Fruit fly (Drosophila melanogaster) whole organism, embryonic: ENCODE measurements around the gene ich.

ENCODE experiments used
- Asciz ChIP-seq: fragments of 200-800 bp; sonication (Bioruptor generic); optimal IDR thresholded peaks from 2 replicates; lab custom pipeline; 2017; ENCODE audit warnings: missing biosample characterization, mild to moderate bottlenecking, missing genetic modification characterization, missing genetic modification reagents
- CG11504 ChIP-seq: fragments of 200-800 bp; sonication (Bioruptor generic); optimal IDR thresholded peaks from 3 replicates; lab custom pipeline; 2019; ENCODE audit warnings: missing biosample characterization, mild to moderate bottlenecking, missing genetic modification characterization, moderate library complexity
- CG11560 ChIP-seq: fragments of 200-800 bp; sonication (Bioruptor generic); IDR thresholded peaks from 3 replicates; pipeline ENCODE4 v1.3.6; 2022; ENCODE audit warnings: missing biosample characterization, missing genetic modification characterization
- CG11695 ChIP-seq: fragments of 200-800 bp; sonication (Bioruptor generic); IDR thresholded peaks from 3 replicates; pipeline ENCODE4 v1.3.6; 2022; ENCODE audit warnings: missing biosample characterization, missing genetic modification characterization
- CG12155 ChIP-seq: fragments of 200-800 bp; sonication (Bioruptor generic); optimal IDR thresholded peaks from 3 replicates; lab custom pipeline; 2016; ENCODE audit warnings: missing biosample characterization, missing genetic modification characterization
- CG12299 ChIP-seq: fragments of 200-800 bp; sonication (Bioruptor generic); optimal IDR thresholded peaks from 2 replicates; lab custom pipeline; 2018; ENCODE audit warnings: missing biosample characterization, mild to moderate bottlenecking, missing genetic modification characterization
- CG12391 ChIP-seq: fragments of 200-800 bp; sonication (Bioruptor generic); optimal IDR thresholded peaks from 3 replicates; lab custom pipeline; 2018; ENCODE audit warnings: missing biosample characterization, mild to moderate bottlenecking, missing genetic modification characterization, moderate library complexity
- CG15073 ChIP-seq: fragments of 200-800 bp; sonication (Bioruptor generic); optimal IDR thresholded peaks from 2 replicates; lab custom pipeline; 2016; ENCODE audit warnings: missing biosample characterization, missing genetic modification characterization
- CG15514 ChIP-seq: fragments of 200-800 bp; sonication (Bioruptor generic); optimal IDR thresholded peaks from 3 replicates; lab custom pipeline; 2017; ENCODE audit warnings: missing biosample characterization, missing genetic modification characterization, mild to moderate bottlenecking, moderate library complexity, missing genetic modification reagents
- CG18262 ChIP-seq: fragments of 200-800 bp; optimal IDR thresholded peaks from 3 replicates; lab custom pipeline; 2019; ENCODE audit warnings: missing biosample characterization, mild to moderate bottlenecking, missing genetic modification characterization, moderate library complexity
- CG3065 ChIP-seq: fragments of 200-800 bp; sonication (Bioruptor generic); optimal IDR thresholded peaks from 2 replicates; lab custom pipeline; 2016; ENCODE audit warnings: missing biosample characterization, missing genetic modification characterization
- CG3163 ChIP-seq: fragments of 200-800 bp; sonication (Bioruptor generic); optimal IDR thresholded peaks from 3 replicates; lab custom pipeline; 2016; ENCODE audit warnings: missing biosample characterization, missing genetic modification characterization
- CG32532 ChIP-seq: fragments of 200-800 bp; sonication (Bioruptor generic); IDR thresholded peaks from 2 replicates; pipeline ENCODE4 v1.3.6; 2022; ENCODE audit warnings: missing biosample characterization, missing genetic modification characterization
- CG3726 ChIP-seq: fragments of 200-800 bp; sonication (Bioruptor generic); IDR thresholded peaks from 3 replicates; pipeline ENCODE4, ENCODE4 v1.3.6; 2022; ENCODE audit warnings: missing biosample characterization, missing genetic modification characterization
- CG3847 ChIP-seq: fragments of 200-800 bp; sonication (Bioruptor generic); IDR thresholded peaks from 2 replicates; pipeline ENCODE4 v1.3.6; 2022; ENCODE audit warnings: missing biosample characterization, missing genetic modification characterization
- CG42726 ChIP-seq: fragments of 200-800 bp; sonication (Bioruptor generic); IDR thresholded peaks from 2 replicates; pipeline ENCODE4 v1.3.6; 2022; ENCODE audit warnings: missing biosample characterization, missing genetic modification characterization; ENCODE audit not compliant: partially characterized antibody
- CG4360 ChIP-seq: fragments of 200-800 bp; sonication (Bioruptor generic); IDR thresholded peaks from 2 replicates; pipeline ENCODE4 v1.3.6; 2022; ENCODE audit warnings: missing biosample characterization, missing genetic modification characterization
- CG7271 ChIP-seq: fragments of 200-800 bp; sonication (Bioruptor generic); optimal IDR thresholded peaks from 2 replicates; lab custom pipeline; 2018; ENCODE audit warnings: missing biosample characterization, mild to moderate bottlenecking, missing genetic modification characterization, moderate library complexity
- CG8944 ChIP-seq: fragments of 200-800 bp; sonication (Bioruptor generic); optimal IDR thresholded peaks from 3 replicates; lab custom pipeline; 2016; ENCODE audit warnings: missing biosample characterization, missing genetic modification characterization
- CoRest ChIP-seq: fragments of 200-800 bp; sonication (Bioruptor generic); optimal IDR thresholded peaks from 3 replicates; lab custom pipeline; 2018; ENCODE audit warnings: missing biosample characterization, mild to moderate bottlenecking, missing genetic modification characterization, moderate library complexity
- ERR ChIP-seq: fragments of 200-800 bp; sonication (Bioruptor generic); optimal IDR thresholded peaks from 2 replicates; lab custom pipeline; 2016; ENCODE audit warnings: missing biosample characterization, missing genetic modification characterization
- H2.0 ChIP-seq: fragments of 200-800 bp; sonication (Bioruptor generic); IDR thresholded peaks from 2 replicates; pipeline ENCODE4 v1.3.6; 2022; ENCODE audit warnings: missing biosample characterization, missing genetic modification characterization
- Hr3 ChIP-seq: fragments of 200-800 bp; sonication (Bioruptor generic); optimal IDR thresholded peaks from 3 replicates; lab custom pipeline; 2016; ENCODE audit warnings: missing biosample characterization, missing genetic modification characterization
- Max ChIP-seq: fragments of 200-800 bp; sonication (Bioruptor generic); optimal IDR thresholded peaks from 2 replicates; lab custom pipeline; 2016; ENCODE audit warnings: missing biosample characterization, mild to moderate bottlenecking, missing genetic modification characterization
- Ptx1 ChIP-seq: fragments of 200-800 bp; sonication (Bioruptor generic); IDR thresholded peaks from 2 replicates; pipeline ENCODE4 v1.3.6; 2022; ENCODE audit warnings: missing biosample characterization, missing genetic modification characterization
- aop ChIP-seq: fragments of 200-800 bp; sonication (Bioruptor generic); IDR thresholded peaks from 2 replicates; pipeline ENCODE4 v1.3.6; 2022; ENCODE audit warnings: missing biosample characterization, missing genetic modification characterization
- az2 ChIP-seq: fragments of 200-800 bp; sonication (Bioruptor generic); optimal IDR thresholded peaks from 3 replicates; lab custom pipeline; 2016; ENCODE audit warnings: missing biosample characterization, missing genetic modification characterization
- cato ChIP-seq: fragments of 200-800 bp; sonication (Bioruptor generic); optimal IDR thresholded peaks from 2 replicates; lab custom pipeline; 2016; ENCODE audit warnings: missing biosample characterization, missing genetic modification characterization, borderline replicate concordance
- chif ChIP-seq, 2 experiments: fragments of 200-800 bp; sonication (Bioruptor generic); optimal IDR thresholded peaks; 3 replicates each; lab custom pipeline; 2016; ENCODE audit warnings: missing biosample characterization in 2 of 2, missing genetic modification characterization in 2 of 2
- ci ChIP-seq: fragments of 200-800 bp; sonication (Bioruptor generic); IDR thresholded peaks from 3 replicates; pipeline ENCODE4 v1.3.6; 2022; ENCODE audit warnings: missing biosample characterization, missing genetic modification characterization
- corto ChIP-seq: fragments of 200-800 bp; sonication (Bioruptor generic); optimal IDR thresholded peaks from 2 replicates; lab custom pipeline; 2016; ENCODE audit warnings: missing biosample characterization, mild to moderate bottlenecking, missing genetic modification characterization, moderate library complexity
- dan ChIP-seq: fragments of 200-800 bp; sonication (Bioruptor generic); IDR thresholded peaks from 2 replicates; pipeline ENCODE4 v1.3.6; 2022; ENCODE audit warnings: missing biosample characterization, missing genetic modification characterization
- exex ChIP-seq: fragments of 200-800 bp; sonication (Bioruptor generic); optimal IDR thresholded peaks from 4 replicates; lab custom pipeline; 2018; ENCODE audit warnings: missing biosample characterization, mild to moderate bottlenecking, missing genetic modification characterization, moderate library complexity
- gem ChIP-seq: fragments of 200-800 bp; sonication (Bioruptor generic); optimal IDR thresholded peaks from 2 replicates; lab custom pipeline; 2019; ENCODE audit warnings: missing biosample characterization, mild to moderate bottlenecking, missing genetic modification characterization, moderate library complexity
- gsb ChIP-seq: fragments of 200-800 bp; sonication (Bioruptor generic); IDR thresholded peaks from 2 replicates; pipeline ENCODE4 v1.3.6; 2022; ENCODE audit warnings: missing biosample characterization, missing genetic modification characterization
- hkb ChIP-seq, 2 experiments: fragments of 200-800 bp in 1 of 2; fragments of >200 bp in 1 of 2; sonication (Bioruptor generic) in 1 of 2; IDR thresholded peaks in 1 of 2; optimal IDR thresholded peaks in 1 of 2; 2 replicates each; pipeline versions ENCODE4 v1.3.6 to Lab custom; 2017 to 2022; ENCODE audit warnings: missing biosample characterization in 1 of 2, missing genetic modification characterization in 1 of 2
- jigr1 ChIP-seq: fragments of 200-800 bp; sonication (Bioruptor generic); IDR thresholded peaks from 3 replicates; pipeline ENCODE4 v1.3.6; 2022; ENCODE audit warnings: missing biosample characterization, missing genetic modification characterization
- knrl ChIP-seq: fragments of 200-800 bp; sonication (Bioruptor generic); IDR thresholded peaks from 3 replicates; pipeline ENCODE4 v1.3.6; 2022; ENCODE audit warnings: missing biosample characterization, missing genetic modification characterization; ENCODE audit not compliant: partially characterized antibody
- lbe ChIP-seq: fragments of 200-800 bp; sonication (Bioruptor generic); optimal IDR thresholded peaks from 2 replicates; lab custom pipeline; 2016; ENCODE audit warnings: missing biosample characterization, mild to moderate bottlenecking, missing genetic modification characterization
- lola ChIP-seq, 3 experiments: fragments of >200 bp in 2 of 3; fragments of 200-800 bp in 1 of 3; sonication (Bioruptor generic) in 1 of 3; optimal IDR thresholded peaks; 2 replicates each; lab custom pipeline; 2017 to 2019; ENCODE audit warnings: missing biosample characterization in 3 of 3, missing genetic modification characterization in 3 of 3, mild to moderate bottlenecking in 1 of 3, moderate library complexity in 1 of 3
- mld ChIP-seq: fragments of 200-800 bp; sonication (Bioruptor generic); IDR thresholded peaks from 3 replicates; pipeline ENCODE4 v1.3.6; 2022; ENCODE audit warnings: missing biosample characterization, missing genetic modification characterization; ENCODE audit not compliant: partially characterized antibody
- p53 ChIP-seq: fragments of 200-800 bp; sonication (Bioruptor generic); optimal IDR thresholded peaks from 2 replicates; lab custom pipeline; 2016; ENCODE audit warnings: missing biosample characterization, missing genetic modification characterization
- ro ChIP-seq: fragments of 200-800 bp; sonication (Bioruptor generic); IDR thresholded peaks from 2 replicates; pipeline ENCODE4 v1.3.6; 2022; ENCODE audit warnings: missing biosample characterization, missing genetic modification characterization
- salm ChIP-seq: fragments of 200-800 bp; sonication (Bioruptor generic); optimal IDR thresholded peaks from 2 replicates; lab custom pipeline; 2018; ENCODE audit warnings: missing biosample characterization, mild to moderate bottlenecking, missing genetic modification characterization
- slbo ChIP-seq: fragments of 200-800 bp; sonication (Bioruptor generic); IDR thresholded peaks from 2 replicates; pipeline ENCODE4 v1.3.6; 2022; ENCODE audit warnings: missing biosample characterization, missing genetic modification characterization
- tup ChIP-seq: fragments of 200-800 bp; sonication (Bioruptor generic); optimal IDR thresholded peaks from 2 replicates; lab custom pipeline; 2016; ENCODE audit warnings: missing biosample characterization, mild to moderate bottlenecking, missing genetic modification characterization, moderate library complexity
- tx ChIP-seq: fragments of 200-800 bp; sonication (Bioruptor generic); optimal IDR thresholded peaks from 2 replicates; lab custom pipeline; 2016; ENCODE audit warnings: missing biosample characterization, missing genetic modification characterization
- vvl ChIP-seq: fragments of 200-800 bp; sonication (Bioruptor generic); IDR thresholded peaks from 2 replicates; pipeline ENCODE4 v1.3.6; 2022; ENCODE audit warnings: missing biosample characterization, missing genetic modification characterization
- zen ChIP-seq: fragments of 200-800 bp; sonication (Bioruptor generic); optimal IDR thresholded peaks from 3 replicates; lab custom pipeline; 2018; ENCODE audit warnings: missing biosample characterization, mild to moderate bottlenecking, missing genetic modification characterization, moderate library complexity
- zfh1 ChIP-seq: fragments of 200-800 bp; sonication (Bioruptor generic); IDR thresholded peaks from 3 replicates; pipeline ENCODE4 v1.3.6; 2022; ENCODE audit warnings: missing biosample characterization, missing genetic modification characterization

Gene ich

DNA sequence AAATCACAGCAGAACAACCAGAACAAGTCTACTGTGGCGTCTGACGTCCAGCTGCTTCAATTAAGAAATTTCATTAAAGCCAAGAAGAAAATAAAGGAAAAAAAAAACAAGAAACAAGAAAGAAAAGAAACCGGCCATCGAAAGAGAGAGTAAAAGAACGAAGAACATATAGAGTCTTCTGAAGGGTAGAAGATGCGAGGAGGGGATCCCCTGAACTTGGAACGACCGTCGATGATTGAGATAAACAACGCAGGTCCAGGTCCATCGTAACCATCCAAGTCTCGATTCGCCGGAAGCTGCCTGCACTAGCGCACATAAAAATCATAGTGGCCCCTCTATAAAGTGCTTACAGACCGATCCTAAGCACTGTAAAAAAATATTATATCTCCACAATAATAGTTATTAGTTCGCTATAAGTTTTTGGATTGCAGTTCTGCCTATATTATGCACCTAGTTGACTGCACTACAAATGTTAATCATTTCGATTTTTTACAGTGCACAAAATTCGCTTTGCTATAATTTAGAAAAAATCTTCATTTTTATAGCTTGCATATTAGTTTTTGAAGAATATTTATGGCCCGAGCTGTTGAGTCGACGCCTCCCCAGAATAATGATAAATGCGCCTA, 40.1 kb downstream of the ich start:
- TF ChIP-seq CG12299 (no peak), CG32532 (GFP tag; lab: Robert Waterston, UW) (no peak), ro (no peak), aop (no peak), vvl (GFP tag; lab: Robert Waterston, UW) (no peak), CoRest (tag; lab: Kevin White, UChicago) (no peak), dan (GFP tag; lab: Robert Waterston, UW) (no peak), jigr1 (GFP tag; lab: Robert Waterston, UW) (no peak), H2.0 (GFP tag; lab: Robert Waterston, UW) (no peak), CG11560 (tag; lab: Robert Waterston, UW) (no peak), salm (no peak), CG3065 (GFP tag; lab: Kevin White, UChicago) (no peak), zen (tag; lab: Kevin White, UChicago) (no peak), az2 (GFP tag; lab: Kevin White, UChicago) (peak; percentile 25), corto (no peak), lola (GFP tag; optimal IDR thresholded peaks at IDR 0.05; lab: Kevin White, UChicago) (peak in 1 of 3 experiments; percentile 7), CG11695 (GFP tag; lab: Robert Waterston, UW) (peak; percentile 40; the same call in 1 of the 3 replicates), exex (tag; lab: Kevin White, UChicago) (no peak), CG8944 (GFP tag; lab: Kevin White, UChicago) (no peak), CG3847 (GFP tag; lab: Robert Waterston, UW) (no peak), CG7271 (tag; lab: Kevin White, UChicago) (no peak), CG18262 (peak; percentile 52), CG12155 (no peak), ci (GFP tag; lab: Robert Waterston, UW) (0 out of 3 replicates have a peak, but pooled peaks have one; percentile 37), Hr3 (no peak), CG42726 (no peak), lbe (GFP tag; lab: Kevin White, UChicago) (no peak), CG15073 (GFP tag; lab: Kevin White, UChicago) (no peak), tup (GFP tag; lab: Kevin White, UChicago) (no peak), knrl (GFP tag; lab: Robert Waterston, UW) (no peak), Max (GFP tag; lab: Kevin White, UChicago) (no peak), cato (GFP tag; lab: Kevin White, UChicago) (no peak), gsb (GFP tag; lab: Robert Waterston, UW) (no peak), tx (GFP tag; lab: Kevin White, UChicago) (no peak), mld (GFP tag; lab: Robert Waterston, UW) (no peak), chif (GFP tag; optimal IDR thresholded peaks at IDR 0.05; lab: Kevin White, UChicago) (peak; percentile 22 to 27), slbo (no peak), Ptx1 (GFP tag; lab: Robert Waterston, UW) (no peak), CG12391 (peak; percentile 16), Asciz (GFP tag; lab: Kevin White, UChicago) (peak; percentile 31), CG3163 (GFP tag; lab: Kevin White, UChicago) (no peak), CG4360 (no peak), hkb (optimal IDR thresholded peaks at IDR 0.05; lab: Kevin White, UChicago) (no peak), hkb (GFP tag; IDR thresholded peaks at IDR 0.05; lab: Robert Waterston, UW) (peak; percentile 15; the same call in 1 of the 2 replicates), zfh1 (GFP tag; lab: Robert Waterston, UW) (peak; percentile 55; the same call in 2 of the 3 replicates), gem (tag; lab: Kevin White, UChicago) (peak; percentile 44), ERR (GFP tag; lab: Kevin White, UChicago) (no peak), CG15514 (no peak), CG11504 (tag; lab: Kevin White, UChicago) (peak; percentile 43), p53 (GFP tag; lab: Kevin White, UChicago) (no peak), CG3726 (no peak)
